Fruit fly (Drosophila melanogaster) whole organism, pupa: Measurements from ENCODE around the gene CG43339.

Source experiments
- CG13204 ChIP-seq: fragments of 200-800 bp; sonication (Bioruptor generic); optimal IDR thresholded peaks from 2 replicates; lab custom pipeline; 2018; ENCODE audit warnings: missing biosample characterization, mild to moderate bottlenecking, missing genetic modification characterization, moderate library complexity
- CG32121 ChIP-seq: fragments of 200-800 bp; sonication (Bioruptor generic); IDR thresholded peaks from 2 replicates; pipeline ENCODE4 v1.3.6; 2022; ENCODE audit warnings: missing biosample characterization, missing genetic modification characterization
- Snoo ChIP-seq: fragments of 200-800 bp; sonication (Bioruptor generic); optimal IDR thresholded peaks from 3 replicates; lab custom pipeline; 2017; ENCODE audit warnings: missing biosample characterization, mild to moderate bottlenecking, missing genetic modification characterization, inconsistent platforms
- rn ChIP-seq: fragments of 200-800 bp; sonication (Bioruptor generic); IDR thresholded peaks from 2 replicates; pipeline ENCODE4 v1.3.6; 2022; ENCODE audit warnings: missing biosample characterization, missing genetic modification characterization

DNA sequence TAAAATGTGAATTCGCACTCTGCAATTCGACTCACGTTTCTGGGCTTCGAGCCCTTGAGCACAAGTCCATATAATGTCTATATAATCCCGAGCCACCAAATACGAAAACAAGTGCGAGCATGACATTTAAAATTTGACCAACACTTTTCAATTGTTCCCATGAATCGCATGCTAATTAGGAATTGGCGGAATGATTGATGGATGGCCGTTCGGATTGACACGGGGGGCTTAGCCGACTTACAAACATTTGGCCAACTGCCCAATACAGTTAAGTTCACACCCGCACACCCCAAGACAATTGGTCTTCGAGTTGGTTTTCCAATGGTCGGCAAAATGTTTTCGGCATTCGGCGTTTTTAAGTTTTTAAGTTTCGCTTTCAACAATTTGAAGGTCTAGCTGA lies 32.0 kb downstream of the CG43339 start:
- TF ChIP-seq Snoo (tag; lab: Kevin White, UChicago): no peak
- no peak for TF ChIP-seq rn (GFP tag; lab: Robert Waterston, UW)
- no peak for TF ChIP-seq CG13204 (GFP tag; lab: Kevin White, UChicago)
- no peak for TF ChIP-seq CG32121 (GFP tag; lab: Robert Waterston, UW)
